Worm (Caenorhabditis elegans) whole organism, L4 larva: ENCODE results near the gene F54H5.14.

Experiments
- F26F4.8 ChIP-seq: fragments of 200-800 bp; sonication (Bioruptor generic); conservative IDR thresholded peaks from 2 replicates; pipeline ENCODE4 v1.3.6; 2022; ENCODE audit warnings: missing genetic modification characterization, missing compliant biosample characterization
- Y5F2A.4 ChIP-seq: fragments of 200-800 bp; sonication (Bioruptor generic); optimal IDR thresholded peaks from 2 replicates; lab custom pipeline; 2018; ENCODE audit warnings: mild to moderate bottlenecking, missing genetic modification characterization, missing compliant biosample characterization
- ZK337.2 ChIP-seq: fragments of 200-800 bp; sonication (Bioruptor generic); IDR thresholded peaks from 2 replicates; pipeline ENCODE4 v1.3.6; 2022; ENCODE audit warnings: missing genetic modification reagents, missing genetic modification characterization, missing compliant biosample characterization
- aha-1 ChIP-seq: fragments of 150-350 bp; peaks from one replicate; lab custom pipeline; 2014; ENCODE audit warnings: missing biosample characterization, missing genetic modification characterization
- aly-2 ChIP-seq: sonication (generic microtip); optimal IDR thresholded peaks from 2 replicates; lab custom pipeline; 2018; ENCODE audit warnings: missing biosample characterization, missing genetic modification characterization
- ceh-62 ChIP-seq: sonication (generic microtip); optimal IDR thresholded peaks from 2 replicates; lab custom pipeline; 2017; ENCODE audit warnings: missing biosample characterization, missing genetic modification characterization
- daf-16 ChIP-seq, 3 experiments: sonication (generic microtip); optimal IDR thresholded peaks; 2 replicates each; lab custom pipeline; 2016 to 2017; ENCODE audit warnings: missing genetic modification characterization in 3 of 3, missing genetic modification reagents in 3 of 3, mild to moderate bottlenecking in 2 of 3, missing compliant biosample characterization in 2 of 3, missing biosample characterization in 1 of 3, moderate library complexity in 1 of 3
- dmd-6 ChIP-seq: fragments of 200-800 bp; sonication (Bioruptor generic); IDR thresholded peaks from 2 replicates; pipeline ENCODE4 v1.3.6; 2022; ENCODE audit warnings: missing genetic modification reagents, missing genetic modification characterization, missing compliant biosample characterization
- dve-1 ChIP-seq: sonication (generic microtip); optimal IDR thresholded peaks from 2 replicates; lab custom pipeline; 2017; ENCODE audit warnings: antibody characterized with exemption, mild to moderate bottlenecking, missing genetic modification characterization, missing compliant biosample characterization; ENCODE audit not compliant: insufficient read depth
- gei-8 ChIP-seq: fragments of 200-800 bp; sonication (Bioruptor generic); optimal IDR thresholded peaks from 2 replicates; lab custom pipeline; 2018; ENCODE audit warnings: mild to moderate bottlenecking, missing genetic modification characterization, missing compliant biosample characterization
- hlh-11 ChIP-seq: fragments of 200-800 bp; sonication (Bioruptor generic); optimal IDR thresholded peaks from 2 replicates; lab custom pipeline; 2018; ENCODE audit warnings: mild to moderate bottlenecking, missing genetic modification characterization, missing compliant biosample characterization
- lin-29 ChIP-seq: fragments of 200-800 bp; sonication (Bioruptor generic); IDR thresholded peaks from 2 replicates; pipeline ENCODE4 v1.3.6; 2022; ENCODE audit warnings: missing genetic modification reagents, missing genetic modification characterization, missing compliant biosample characterization
- lir-3 ChIP-seq: sonication (generic microtip); optimal IDR thresholded peaks from 2 replicates; lab custom pipeline; 2016; ENCODE audit warnings: mild to moderate bottlenecking, missing genetic modification characterization, missing compliant biosample characterization
- mxl-3 ChIP-seq: fragments of 200-800 bp; sonication (Bioruptor generic); optimal IDR thresholded peaks from 2 replicates; lab custom pipeline; 2018; ENCODE audit warnings: mild to moderate bottlenecking, missing genetic modification characterization, missing compliant biosample characterization
- nhr-11 ChIP-seq: fragments of 150-350 bp; optimal IDR thresholded peaks from 2 replicates; lab custom pipeline; 2014; ENCODE audit warnings: missing biosample characterization, missing genetic modification characterization
- nhr-28 ChIP-seq: fragments of 150-350 bp; optimal IDR thresholded peaks from 2 replicates; lab custom pipeline; 2014; ENCODE audit warnings: missing biosample characterization, missing genetic modification characterization
- nhr-42 ChIP-seq: fragments of 200-800 bp; sonication (Bioruptor generic); IDR thresholded peaks from 2 replicates; pipeline ENCODE4 v1.3.6; 2022; ENCODE audit warnings: missing genetic modification characterization, missing compliant biosample characterization
- nhr-76 ChIP-seq: fragments of 150-350 bp; optimal IDR thresholded peaks from 2 replicates; lab custom pipeline; 2014; ENCODE audit warnings: missing biosample characterization, missing genetic modification characterization
- pha-4 ChIP-seq, 2 experiments: fragments of 150-350 bp in 1 of 2; fragments of 200-800 bp in 1 of 2; sonication (Bioruptor generic) in 1 of 2; IDR thresholded peaks in 1 of 2; optimal IDR thresholded peaks in 1 of 2; 2 replicates each; pipeline versions ENCODE4 v1.3.6 to Lab custom; 2014 to 2022; ENCODE audit warnings: missing genetic modification characterization in 2 of 2, missing genetic modification reagents in 2 of 2, missing biosample characterization in 1 of 2, missing compliant biosample characterization in 1 of 2
- php-3 ChIP-seq: fragments of 200-800 bp; sonication (Bioruptor generic); IDR thresholded peaks from 2 replicates; pipeline ENCODE4 v1.3.6; 2022; ENCODE audit warnings: missing genetic modification reagents, missing genetic modification characterization, missing compliant biosample characterization
- pqm-1 ChIP-seq: sonication (generic microtip); optimal IDR thresholded peaks from 2 replicates; lab custom pipeline; 2017; ENCODE audit warnings: missing biosample characterization, missing genetic modification characterization
- set-16 ChIP-seq: fragments of 200-800 bp; sonication (Bioruptor generic); IDR thresholded peaks from 2 replicates; pipeline ENCODE4 v1.3.6; 2022; ENCODE audit warnings: missing genetic modification reagents, missing genetic modification characterization, missing compliant biosample characterization
- skn-1 ChIP-seq: fragments of 150-350 bp; optimal IDR thresholded peaks from 2 replicates; lab custom pipeline; 2014; ENCODE audit warnings: missing biosample characterization, missing genetic modification characterization
- snpc-4 ChIP-seq: fragments of 150-350 bp; optimal IDR thresholded peaks from 2 replicates; lab custom pipeline; 2014; ENCODE audit warnings: missing biosample characterization, missing genetic modification characterization
- spr-3 ChIP-seq: fragments of 200-800 bp; sonication (Bioruptor generic); optimal IDR thresholded peaks from 2 replicates; lab custom pipeline; 2018; ENCODE audit warnings: mild to moderate bottlenecking, missing genetic modification characterization, missing compliant biosample characterization
- tra-1 ChIP-seq: fragments of 200-800 bp; sonication (Bioruptor generic); IDR thresholded peaks from 2 replicates; pipeline ENCODE4 v1.3.6; 2022; ENCODE audit warnings: missing genetic modification reagents, missing genetic modification characterization, missing compliant biosample characterization
- unc-130 ChIP-seq: sonication (generic microtip); optimal IDR thresholded peaks from 2 replicates; lab custom pipeline; 2016; ENCODE audit warnings: missing genetic modification reagents, missing genetic modification characterization, missing compliant biosample characterization
- unc-62 ChIP-seq, 3 experiments: fragments of 150-350 bp in 1 of 3; sonication (generic microtip); optimal IDR thresholded peaks in 2 of 3; peaks in 1 of 3; 1 replicate in 1 of 3; 2 replicates in 2 of 3; lab custom pipeline; 2014 to 2017; ENCODE audit warnings: missing biosample characterization in 3 of 3, missing genetic modification characterization in 3 of 3, missing genetic modification reagents in 3 of 3, missing genotype in 1 of 3
- zfp-2 ChIP-seq: sonication (generic microtip); optimal IDR thresholded peaks from 2 replicates; lab custom pipeline; 2016; ENCODE audit warnings: mild to moderate bottlenecking, missing genetic modification characterization, missing compliant biosample characterization
- ztf-11 ChIP-seq: fragments of 150-350 bp; optimal IDR thresholded peaks from 2 replicates; lab custom pipeline; 2014; ENCODE audit warnings: missing biosample characterization, missing genetic modification characterization

The F54H5.14 gene

ce11 chrII:6665908-6666307 is 40.7 kb upstream of the F54H5.14 start:
- peak; percentile 89; the same call in 1 of the 2 replicates for TF ChIP-seq php-3 (GFP tag; lab: Robert Waterston, UW)
- 0 out of 2 replicates have a peak, but pooled peaks have one; percentile 51 for TF ChIP-seq tra-1
- TF ChIP-seq skn-1: no peak
- TF ChIP-seq gei-8 (GFP tag; lab: Kevin White, UChicago): no peak
- TF ChIP-seq nhr-28 (tag; lab: Kevin White, UChicago): peak; percentile 72
- TF ChIP-seq dve-1 (tag; lab: Kevin White, UChicago): peak; percentile 29
- TF ChIP-seq aha-1 (tag; lab: Kevin White, UChicago): peak; percentile 51
- TF ChIP-seq unc-130 (GFP tag; lab: Kevin White, UChicago): no peak
- peak; percentile 95 for TF ChIP-seq pqm-1 (tag; lab: Kevin White, UChicago)
- TF ChIP-seq hlh-11 (tag; lab: Kevin White, UChicago): peak; percentile 62
- peak; percentile 64; the same call in 1 of the 2 replicates for TF ChIP-seq dmd-6 (GFP tag; lab: Robert Waterston, UW)
- no peak for TF ChIP-seq lir-3 (tag; lab: Kevin White, UChicago)
- no peak for TF ChIP-seq unc-62 (GFP tag; optimal IDR thresholded peaks at IDR 0.05 in 1 of 2; lab: Kevin White, UChicago)
- TF ChIP-seq unc-62 (tag; optimal IDR thresholded peaks at IDR 0.05; lab: Kevin White, UChicago): no peak
- no peak for TF ChIP-seq ceh-62 (tag; lab: Kevin White, UChicago)
- TF ChIP-seq ztf-11 (tag; lab: Kevin White, UChicago): no peak

ce11 chrII:6663799-6664198 is 38.6 kb upstream of the F54H5.14 start:
- TF ChIP-seq spr-3 (no peak), snpc-4 (tag; lab: Kevin White, UChicago) (no peak), pha-4 (GFP tag; IDR thresholded peaks at IDR 0.05; lab: Robert Waterston, UW) (no peak), pha-4 (tag; optimal IDR thresholded peaks at IDR 0.05; lab: Kevin White, UChicago) (no peak), nhr-11 (tag; lab: Kevin White, UChicago) (no peak), daf-16 (GFP tag; optimal IDR thresholded peaks at IDR 0.05; lab: Kevin White, UChicago) (no peak), daf-16 (tag; optimal IDR thresholded peaks at IDR 0.05; lab: Kevin White, UChicago) (peak; percentile 66), Y5F2A.4 (no peak), hlh-11 (tag; lab: Kevin White, UChicago) (no peak), set-16 (GFP tag; lab: Robert Waterston, UW) (no peak), mxl-3 (no peak), dve-1 (tag; lab: Kevin White, UChicago) (peak; percentile 52), dmd-6 (GFP tag; lab: Robert Waterston, UW) (peak; percentile 42; the same call in 1 of the 2 replicates)

- TF ChIP-seq nhr-28 (tag; lab: Kevin White, UChicago): peak; percentile 19
- peak; percentile 81; the same call in 1 of the 2 replicates for TF ChIP-seq php-3 (GFP tag; lab: Robert Waterston, UW)
- peak; percentile 33 for TF ChIP-seq dve-1 (tag; lab: Kevin White, UChicago)
- TF ChIP-seq daf-16 (GFP tag; optimal IDR thresholded peaks at IDR 0.05; lab: Kevin White, UChicago): no peak
- peak; percentile 45 for TF ChIP-seq daf-16 (tag; optimal IDR thresholded peaks at IDR 0.05; lab: Kevin White, UChicago)
- peak; percentile 93 for TF ChIP-seq pqm-1 (tag; lab: Kevin White, UChicago)
- TF ChIP-seq dmd-6 (GFP tag; lab: Robert Waterston, UW): peak; percentile 48; the same call in 1 of the 2 replicates
- peak; percentile 18 for TF ChIP-seq hlh-11 (tag; lab: Kevin White, UChicago)
- no peak for TF ChIP-seq lin-29 (GFP tag; lab: Robert Waterston, UW)
- TF ChIP-seq nhr-76 (tag; lab: Kevin White, UChicago): no peak
Measured at ce11 chrII:6661211-6661610, 36.0 kb upstream of the F54H5.14 start, which contains the start of gene T19D12.2. TSS of gene T19D12.2 (plus strand) at chrII:6661335.

- TF ChIP-seq zfp-2 (tag; lab: Kevin White, UChicago) (no peak), F26F4.8 (GFP tag; lab: Robert Waterston, UW) (no peak), unc-62 (GFP tag; optimal IDR thresholded peaks at IDR 0.05 in 1 of 2; lab: Kevin White, UChicago) (peak in 1 of 2 experiments; percentile 42), unc-62 (tag; optimal IDR thresholded peaks at IDR 0.05; lab: Kevin White, UChicago) (no peak), aly-2 (tag; lab: Kevin White, UChicago) (no peak), nhr-42 (no peak), ZK337.2 (GFP tag; lab: Robert Waterston, UW) (no peak), ztf-11 (tag; lab: Kevin White, UChicago) (no peak), tra-1 (no peak)
- TF ChIP-seq, all 104 proteins: peak for 1
Measured at ce11 chrII:6658766-6659165, 33.6 kb upstream of the F54H5.14 start, which contains the start of gene T19D12.10. TSS of gene T19D12.10 (minus strand) at chrII:6658866.
